Worm (Caenorhabditis elegans) whole organism, L1 larva: ENCODE data around the gene ccdc-47.

Experiments used
- C16A3.4 ChIP-seq: fragments of 150-350 bp; optimal IDR thresholded peaks from 2 replicates; lab custom pipeline; 2014; ENCODE audit warnings: missing biosample characterization, missing genetic modification characterization
- F16B12.6 ChIP-seq: fragments of 150-350 bp; optimal IDR thresholded peaks from 2 replicates; lab custom pipeline; 2014; ENCODE audit warnings: missing biosample characterization, missing genetic modification characterization
- Y116A8C.19 ChIP-seq: sonication (generic microtip); optimal IDR thresholded peaks from 2 replicates; lab custom pipeline; 2016; ENCODE audit warnings: missing compliant biosample characterization, missing genetic modification characterization, borderline replicate concordance
- aha-1 ChIP-seq: fragments of 150-350 bp; optimal IDR thresholded peaks from 2 replicates; lab custom pipeline; 2014; ENCODE audit warnings: missing biosample characterization, missing genetic modification characterization
- ceh-8 ChIP-seq: fragments of 200-800 bp; sonication (Bioruptor generic); optimal IDR thresholded peaks from 2 replicates; lab custom pipeline; 2018; ENCODE audit warnings: mild to moderate bottlenecking, missing genetic modification characterization, moderate library complexity, missing compliant biosample characterization
- ceh-82 ChIP-seq, 3 experiments: fragments of 150-350 bp in 1 of 3; sonication (generic microtip) in 2 of 3; optimal IDR thresholded peaks; 2 replicates each; lab custom pipeline; 2014 to 2017; ENCODE audit warnings: missing biosample characterization in 3 of 3, missing genetic modification characterization in 3 of 3
- dpl-1 ChIP-seq, 3 experiments: fragments of 150-350 bp in 2 of 3; sonication (generic microtip) in 1 of 3; optimal IDR thresholded peaks; 2 replicates each; lab custom pipeline; 2014 to 2017; ENCODE audit warnings: missing biosample characterization in 3 of 3, missing genetic modification characterization in 3 of 3, missing genetic modification reagents in 3 of 3
- efl-1 ChIP-seq, 4 experiments: fragments of 150-350 bp; optimal IDR thresholded peaks in 3 of 4; peaks in 1 of 4; 1 replicate in 1 of 4; 2 replicates in 3 of 4; lab custom pipeline; 2014; ENCODE audit warnings: missing biosample characterization in 2 of 4, missing genetic modification characterization in 2 of 4, missing genetic modification reagents in 2 of 4
- efl-3 ChIP-seq: fragments of 200-800 bp; sonication (Bioruptor generic); optimal IDR thresholded peaks from 2 replicates; lab custom pipeline; 2018; ENCODE audit warnings: mild to moderate bottlenecking, missing genetic modification characterization, missing compliant biosample characterization
- egl-27 ChIP-seq, 2 experiments: fragments of 150-350 bp in 1 of 2; sonication (generic microtip); optimal IDR thresholded peaks; 3 replicates each; lab custom pipeline; 2017 to 2018; ENCODE audit warnings: missing biosample characterization in 2 of 2, missing genetic modification characterization in 2 of 2, missing genetic modification reagents in 2 of 2
- ets-5 ChIP-seq: fragments of 200-800 bp; sonication (Bioruptor generic); IDR thresholded peaks from 2 replicates; pipeline ENCODE4 v1.3.6; 2022; ENCODE audit warnings: missing genetic modification characterization, missing compliant biosample characterization
- fkh-10 ChIP-seq: sonication (generic microtip); optimal IDR thresholded peaks from 2 replicates; lab custom pipeline; 2017; ENCODE audit warnings: missing biosample characterization, missing genetic modification reagents, missing genetic modification characterization
- fkh-8 ChIP-seq: sonication (generic microtip); optimal IDR thresholded peaks from 2 replicates; lab custom pipeline; 2016; ENCODE audit warnings: mild to moderate bottlenecking, missing genetic modification characterization, missing compliant biosample characterization
- fos-1 ChIP-seq: fragments of 150-350 bp; optimal IDR thresholded peaks from 2 replicates; lab custom pipeline; 2014; ENCODE audit warnings: missing biosample characterization, missing genetic modification characterization
- hlh-17 ChIP-seq: fragments of 200-800 bp; sonication (Bioruptor generic); optimal IDR thresholded peaks from 2 replicates; lab custom pipeline; 2018; ENCODE audit warnings: missing genetic modification characterization, mild to moderate bottlenecking, missing compliant biosample characterization, moderate library complexity, borderline replicate concordance
- hpl-2 ChIP-seq: fragments of 150-350 bp; optimal IDR thresholded peaks from 2 replicates; lab custom pipeline; 2014; ENCODE audit warnings: missing biosample characterization, missing genetic modification reagents, missing genetic modification characterization
- mdl-1 ChIP-seq, 2 experiments: fragments of 150-350 bp; optimal IDR thresholded peaks; 2 replicates each; lab custom pipeline; 2014 to 2017; ENCODE audit warnings: missing biosample characterization in 2 of 2, missing genetic modification characterization in 2 of 2, inconsistent platforms in 1 of 2
- nhr-12 ChIP-seq: sonication (generic microtip); optimal IDR thresholded peaks from 2 replicates; lab custom pipeline; 2017; ENCODE audit warnings: missing biosample characterization, missing genetic modification characterization
- nhr-19 ChIP-seq: fragments of 200-800 bp; sonication (Bioruptor generic); conservative IDR thresholded peaks from 2 replicates; pipeline ENCODE4 v1.3.6; 2022; ENCODE audit warnings: missing genetic modification characterization, missing compliant biosample characterization
- nhr-20 ChIP-seq: sonication (generic microtip); optimal IDR thresholded peaks from 2 replicates; lab custom pipeline; 2016; ENCODE audit warnings: mild to moderate bottlenecking, missing genetic modification characterization, missing compliant biosample characterization
- nhr-28 ChIP-seq: fragments of 150-350 bp; optimal IDR thresholded peaks from 2 replicates; lab custom pipeline; 2014; ENCODE audit warnings: missing biosample characterization, missing genetic modification characterization
- nhr-71 ChIP-seq: sonication (generic microtip); optimal IDR thresholded peaks from 2 replicates; lab custom pipeline; 2016; ENCODE audit warnings: mild to moderate bottlenecking, missing genetic modification characterization, moderate library complexity, missing compliant biosample characterization
- nhr-77 ChIP-seq: fragments of 150-350 bp; optimal IDR thresholded peaks from 2 replicates; lab custom pipeline; 2014; ENCODE audit warnings: missing biosample characterization, missing genetic modification characterization
- nhr-84 ChIP-seq: sonication (generic microtip); optimal IDR thresholded peaks from 2 replicates; lab custom pipeline; 2017; ENCODE audit warnings: missing biosample characterization, missing genetic modification characterization
- nhr-85 ChIP-seq: sonication (generic microtip); peaks from one replicate; lab custom pipeline; 2016; ENCODE audit warnings: missing genetic modification characterization, inconsistent platforms, missing compliant biosample characterization
- nhr-90 ChIP-seq: sonication (generic microtip); optimal IDR thresholded peaks from 2 replicates; lab custom pipeline; 2016; ENCODE audit warnings: mild to moderate bottlenecking, missing genetic modification characterization, missing compliant biosample characterization; ENCODE audit not compliant: poor library complexity
- pax-3 ChIP-seq: fragments of 200-800 bp; sonication (Bioruptor generic); optimal IDR thresholded peaks from 2 replicates; lab custom pipeline; 2018; ENCODE audit warnings: mild to moderate bottlenecking, missing genetic modification characterization, moderate library complexity, missing compliant biosample characterization
- pqm-1 ChIP-seq: sonication (generic microtip); optimal IDR thresholded peaks from 3 replicates; lab custom pipeline; 2017; ENCODE audit warnings: missing biosample characterization, missing genetic modification characterization
- swsn-7 ChIP-seq: sonication (generic microtip); optimal IDR thresholded peaks from 2 replicates; lab custom pipeline; 2016; ENCODE audit warnings: missing genetic modification characterization, missing compliant biosample characterization
- tlp-1 ChIP-seq: fragments of 150-350 bp; optimal IDR thresholded peaks from 2 replicates; lab custom pipeline; 2014; ENCODE audit warnings: missing biosample characterization, missing genetic modification characterization
- unc-30 ChIP-seq: sonication (generic microtip); optimal IDR thresholded peaks from 2 replicates; lab custom pipeline; 2017; ENCODE audit warnings: missing biosample characterization, missing genetic modification characterization
- zip-4 ChIP-seq: fragments of 200-800 bp; sonication (Bioruptor generic); optimal IDR thresholded peaks from 2 replicates; lab custom pipeline; 2018; ENCODE audit warnings: mild to moderate bottlenecking, missing genetic modification characterization, moderate library complexity, missing compliant biosample characterization
- ztf-11 ChIP-seq, 2 experiments: sonication (generic microtip); optimal IDR thresholded peaks; 2 replicates each; lab custom pipeline; 2016 to 2017; ENCODE audit warnings: missing genetic modification characterization in 2 of 2, missing biosample characterization in 1 of 2, missing compliant biosample characterization in 1 of 2
- ztf-4 ChIP-seq: fragments of 150-350 bp; optimal IDR thresholded peaks from 2 replicates; lab custom pipeline; 2014; ENCODE audit warnings: missing biosample characterization, missing genetic modification characterization

The ccdc-47 gene

DNA sequence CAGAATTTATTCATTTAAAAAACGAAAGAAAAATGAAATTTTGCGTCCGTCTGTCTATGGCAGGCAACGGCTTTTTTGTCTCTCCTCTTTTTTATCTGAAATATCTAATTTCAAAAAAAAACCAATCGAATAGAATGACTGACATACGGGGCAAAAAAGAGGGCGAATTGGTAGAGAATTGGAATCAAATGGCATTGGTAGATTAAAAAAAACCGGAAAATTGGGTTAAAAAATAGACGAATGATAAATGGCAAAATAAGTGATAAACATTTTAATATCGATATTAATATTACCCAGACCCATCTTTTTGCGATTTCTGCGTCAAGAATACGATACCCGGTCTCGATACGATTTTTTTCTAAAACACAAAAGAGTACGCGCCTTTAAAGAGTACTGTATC lies 15.2 kb upstream of the ccdc-47 start, which contains the start of gene tir-1:
TSS of gene tir-1 (minus strand) at position 101 of the 400 bp plus-strand sequence.
- no peak for TF ChIP-seq hlh-17 (GFP tag; lab: Kevin White, UChicago)
- TF ChIP-seq mdl-1 (tag; optimal IDR thresholded peaks at IDR 0.05; lab: Kevin White, UChicago), result no peak
- TF ChIP-seq zip-4 (GFP tag; lab: Kevin White, UChicago), result no peak
- TF ChIP-seq unc-30 (tag; lab: Kevin White, UChicago), result no peak
- no peak for TF ChIP-seq nhr-71 (tag; lab: Kevin White, UChicago)
- TF ChIP-seq nhr-19 (GFP tag; lab: Robert Waterston, UW), result no peak
- TF ChIP-seq efl-3 (GFP tag; lab: Kevin White, UChicago), result no peak
- TF ChIP-seq Y116A8C.19, result no peak

DNA sequence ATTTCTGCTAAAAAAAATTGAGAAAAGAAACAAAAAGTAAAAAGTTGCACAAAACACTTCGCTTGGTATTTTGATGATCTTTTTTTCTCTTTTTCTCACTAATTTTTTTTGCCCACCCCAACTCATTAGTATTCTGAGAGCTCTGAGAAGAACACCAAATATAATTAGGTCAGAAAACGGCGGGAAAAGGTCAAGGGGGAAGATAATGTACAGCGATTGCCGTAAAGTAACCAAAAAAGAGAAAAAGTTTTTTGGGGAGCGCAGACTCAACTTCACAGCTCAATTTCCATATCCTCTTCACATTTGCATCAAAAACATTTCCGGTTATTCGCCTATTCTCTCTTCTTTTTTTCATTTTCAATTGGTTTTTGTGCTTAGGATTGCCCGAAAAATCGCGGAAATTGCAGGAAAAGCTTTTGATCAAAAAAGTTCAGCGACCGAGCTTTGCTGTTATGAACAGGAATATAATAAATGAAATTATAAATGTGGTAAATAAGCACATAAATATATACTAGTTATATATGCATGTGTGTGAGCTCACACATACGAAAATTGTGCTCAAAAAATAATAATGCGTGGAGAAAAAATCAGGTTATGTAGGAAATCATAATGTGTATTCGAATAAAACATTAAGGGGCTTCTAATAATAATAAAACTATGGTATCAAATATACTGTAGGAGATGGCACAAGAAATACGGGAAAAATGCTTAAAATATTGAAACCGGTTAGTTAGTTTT lies 14.0 kb upstream of the ccdc-47 start:
- peak; percentile 56 for TF ChIP-seq ztf-4
- TF ChIP-seq nhr-12 (tag; lab: Kevin White, UChicago), result no peak
- no peak for TF ChIP-seq efl-1 (optimal IDR thresholded peaks at IDR 0.05; lab: Kevin White, UChicago)
- TF ChIP-seq efl-1 (GFP tag; optimal IDR thresholded peaks at IDR 0.05 in 1 of 2; lab: Kevin White, UChicago), result peak in 1 of 2 experiments; percentile 51
- TF ChIP-seq nhr-71 (tag; lab: Kevin White, UChicago), result peak; percentile 3
- TF ChIP-seq nhr-28 (tag; lab: Kevin White, UChicago), result no peak

DNA sequence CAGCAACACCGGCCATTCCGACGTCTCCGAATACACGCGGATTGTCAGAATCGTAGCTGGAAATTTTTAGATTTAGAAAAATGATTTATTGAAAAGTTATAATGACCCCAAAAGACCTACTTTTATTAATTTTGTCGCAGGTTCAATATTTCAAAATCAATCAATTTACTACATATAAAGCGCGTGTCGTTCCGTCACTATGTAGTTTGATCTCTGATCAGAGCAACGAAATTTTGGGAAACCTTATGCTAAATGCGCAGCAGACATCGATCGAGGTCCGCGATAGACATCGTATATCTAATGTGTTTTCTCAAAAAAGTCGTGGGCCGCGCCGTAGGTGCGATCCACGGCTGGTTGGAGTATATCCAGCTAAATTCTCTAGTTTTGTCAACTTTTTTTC lies 10.3 kb upstream of the ccdc-47 start:
- TF ChIP-seq hpl-2 (GFP tag; lab: Kevin White, UChicago) (no peak), ets-5 (GFP tag; lab: Robert Waterston, UW) (no peak), fkh-8 (tag; lab: Kevin White, UChicago) (no peak), dpl-1 (GFP tag; optimal IDR thresholded peaks at IDR 0.05; lab: Kevin White, UChicago) (no peak), fos-1 (tag; lab: Kevin White, UChicago) (no peak), nhr-77 (tag; lab: Kevin White, UChicago) (no peak), C16A3.4 (tag; lab: Kevin White, UChicago) (no peak), egl-27 (tag; optimal IDR thresholded peaks at IDR 0.05; lab: Kevin White, UChicago) (no peak), F16B12.6 (no peak), ztf-11 (tag; optimal IDR thresholded peaks at IDR 0.05; lab: Kevin White, UChicago) (no peak), nhr-90 (no peak), pax-3 (tag; lab: Kevin White, UChicago) (no peak), nhr-84 (tag; lab: Kevin White, UChicago) (no peak), nhr-20 (tag; lab: Kevin White, UChicago) (no peak), ceh-82 (tag; optimal IDR thresholded peaks at IDR 0.05; lab: Kevin White, UChicago) (no peak), mdl-1 (tag; optimal IDR thresholded peaks at IDR 0.05; lab: Kevin White, UChicago) (no peak), fkh-10 (GFP tag; lab: Kevin White, UChicago) (no peak), tlp-1 (tag; lab: Kevin White, UChicago) (no peak)

DNA sequence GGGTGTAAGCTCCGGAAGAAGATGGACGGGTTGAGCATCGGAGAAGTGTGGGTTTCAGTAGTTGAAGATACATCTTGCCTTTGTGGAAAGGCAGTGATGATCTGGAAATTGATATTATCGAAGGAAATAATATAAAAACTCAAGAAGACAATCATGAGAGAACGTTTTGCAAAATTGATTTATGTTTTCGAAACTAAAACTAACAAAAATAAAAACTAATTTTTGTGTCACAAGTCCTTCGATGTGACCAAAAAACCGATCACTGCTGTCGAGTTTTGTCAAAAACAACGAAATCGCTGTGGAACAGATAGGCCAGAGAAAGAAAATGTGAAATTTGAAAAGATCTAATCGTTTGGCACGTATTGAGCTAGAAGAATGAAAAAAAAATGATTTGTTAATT lies 9.2 kb upstream of the ccdc-47 start, which contains the start of gene mmcm-1:
TSS of gene mmcm-1 (minus strand) at position 101 of the 400 bp plus-strand sequence.
- TF ChIP-seq pqm-1 (tag; lab: Kevin White, UChicago), result no peak
- TF ChIP-seq aha-1 (tag; lab: Kevin White, UChicago), result no peak
- TF ChIP-seq swsn-7, result no peak
- no peak for TF ChIP-seq nhr-85 (tag; lab: Kevin White, UChicago)
- no peak for TF ChIP-seq ceh-8 (GFP tag; lab: Kevin White, UChicago)
